Fruit fly (Drosophila melanogaster): ENCODE data around the gene CG2617.

Gene CG2617

DNA sequence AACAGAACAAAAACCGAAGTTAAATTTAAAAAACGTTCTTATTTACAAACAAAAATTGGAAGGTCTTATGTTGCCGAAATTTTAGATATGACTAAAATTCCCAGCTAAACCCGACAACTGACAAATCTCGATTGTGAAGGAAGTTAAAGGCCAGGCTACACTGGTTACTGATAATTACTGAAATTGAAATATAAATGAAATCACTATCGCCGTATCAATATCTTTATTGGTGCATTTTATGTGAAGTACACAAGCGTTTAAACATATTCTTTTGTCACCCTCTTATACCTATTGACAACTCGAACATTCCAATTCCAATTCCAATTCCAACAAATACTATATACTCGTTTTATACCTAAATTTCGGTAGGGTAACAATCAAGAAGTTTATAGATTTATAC lies 39.0 kb upstream of the CG2617 start, which contains the start of gene CG17470:
Gene CG17470, minus strand, starts transcription at position 101 of the 400 bp plus-strand sequence.
- TF ChIP-seq brk (GFP tag; optimal IDR thresholded peaks at IDR 0.05) (no peak), usp (GFP tag; optimal IDR thresholded peaks at IDR 0.05) (no peak)

DNA sequence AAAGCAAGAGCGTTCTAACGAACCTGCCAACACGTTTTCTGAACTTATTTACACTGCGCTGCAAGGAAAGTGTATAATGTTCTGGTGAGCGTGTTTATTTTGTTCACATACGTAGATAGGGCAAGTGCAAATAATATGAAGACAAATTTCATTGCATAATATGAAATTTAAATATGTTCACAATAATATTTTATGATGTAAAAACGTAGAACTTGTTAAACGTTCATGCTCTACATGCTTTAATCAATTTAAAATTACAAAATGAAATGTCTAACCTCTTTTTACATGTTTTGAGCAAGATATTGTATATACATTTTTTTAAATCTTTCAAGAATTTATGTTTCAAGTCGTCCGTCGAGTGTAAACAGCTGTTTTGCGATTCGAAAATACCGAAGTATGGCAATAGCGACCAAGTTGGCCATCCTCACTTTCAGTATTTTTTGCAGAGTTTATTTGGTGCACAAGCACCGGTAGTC lies 36.7 kb upstream of the CG2617 start, which contains the start of the genes phr6-4 and CG2608:
Gene phr6-4, minus strand, starts transcription at position 398 of the 476 bp plus-strand sequence.
Gene CG2608, plus strand, starts transcription at position 429 of the 476 bp plus-strand sequence.
- TF ChIP-seq Hr83 (GFP tag; optimal IDR thresholded peaks at IDR 0.05; ENCODE audit: poor library complexity, severe bottlenecking) = peak; percentile 56
- TF ChIP-seq Sp1 (GFP tag; optimal IDR thresholded peaks at IDR 0.05) = peak; percentile 94
- no peak for TF ChIP-seq Rel (GFP tag; optimal IDR thresholded peaks at IDR 0.05)
- TF ChIP-seq Rel (tag; optimal IDR thresholded peaks at IDR 0.05) = peak; percentile 68
- TF ChIP-seq ey (GFP tag; optimal IDR thresholded peaks at IDR 0.05) = peak; percentile 88
- TF ChIP-seq woc (GFP tag; optimal IDR thresholded peaks at IDR 0.05) = peak; percentile 80
- TF ChIP-seq Vsx2 (GFP tag; optimal IDR thresholded peaks at IDR 0.05; ENCODE audit: partially characterized antibody) = no peak
- peak; percentile 60 for TF ChIP-seq dsf (GFP tag; optimal IDR thresholded peaks at IDR 0.05; ENCODE audit: borderline replicate concordance)
- peak; percentile 15 for TF ChIP-seq Myc (optimal IDR thresholded peaks at IDR 0.05)
- TF ChIP-seq GATAd (GFP tag; optimal IDR thresholded peaks at IDR 0.05) = peak; percentile 53
- peak; percentile 87 for TF ChIP-seq CG9705 (GFP tag; optimal IDR thresholded peaks at IDR 0.05)
- peak in 1 of 2 experiments; percentile 95 for TF ChIP-seq foxo (GFP tag; optimal IDR thresholded peaks at IDR 0.05)
- peak; percentile 82 for TF ChIP-seq Hnf4 (GFP tag; optimal IDR thresholded peaks at IDR 0.05)
- peak; percentile 91 for TF ChIP-seq h (GFP tag; optimal IDR thresholded peaks at IDR 0.05)
- peak; percentile 85 for TF ChIP-seq psq (GFP tag; optimal IDR thresholded peaks at IDR 0.05)
- peak; percentile 80 for TF ChIP-seq Jra (GFP tag; optimal IDR thresholded peaks at IDR 0.05)
- TF ChIP-seq sv (GFP tag; optimal IDR thresholded peaks at IDR 0.05) = peak; percentile 84
- no peak for TF ChIP-seq pan (optimal IDR thresholded peaks at IDR 0.05)
- TF ChIP-seq jim (GFP tag; optimal IDR thresholded peaks at IDR 0.05) = no peak
- TF ChIP-seq OdsH (GFP tag; optimal IDR thresholded peaks at IDR 0.05) = peak; percentile 91
- TF ChIP-seq fru (GFP tag; optimal IDR thresholded peaks at IDR 0.05) = peak; percentile 91
- TF ChIP-seq Mio (GFP tag; optimal IDR thresholded peaks at IDR 0.05) = peak; percentile 59
- TF ChIP-seq sage (GFP tag; optimal IDR thresholded peaks at IDR 0.05) = no peak
- no peak for TF ChIP-seq N (GFP tag; optimal IDR thresholded peaks at IDR 0.05)
- TF ChIP-seq tai (GFP tag; optimal IDR thresholded peaks at IDR 0.05) = no peak
- TF ChIP-seq brk (GFP tag; optimal IDR thresholded peaks at IDR 0.05) = peak; percentile 92
- peak; percentile 58 for TF ChIP-seq CG32264 (GFP tag; optimal IDR thresholded peaks at IDR 0.05)
- no peak for TF ChIP-seq Dfd (GFP tag; optimal IDR thresholded peaks at IDR 0.05)
- TF ChIP-seq HLH106 (tag; optimal IDR thresholded peaks at IDR 0.05) = peak; percentile 95
- TF ChIP-seq br (GFP tag; optimal IDR thresholded peaks at IDR 0.05) = peak; percentile 87
- TF ChIP-seq rgr (GFP tag; optimal IDR thresholded peaks at IDR 0.05) = peak; percentile 93
- TF ChIP-seq Hr78 (GFP tag; optimal IDR thresholded peaks at IDR 0.05) = no peak
- TF ChIP-seq dl (GFP tag; optimal IDR thresholded peaks at IDR 0.05; ENCODE audit: insufficient read depth in 1 of 2, partially characterized antibody in 2 of 2) = no peak
- no peak for TF ChIP-seq Abd-B (GFP tag; optimal IDR thresholded peaks at IDR 0.05)

DNA sequence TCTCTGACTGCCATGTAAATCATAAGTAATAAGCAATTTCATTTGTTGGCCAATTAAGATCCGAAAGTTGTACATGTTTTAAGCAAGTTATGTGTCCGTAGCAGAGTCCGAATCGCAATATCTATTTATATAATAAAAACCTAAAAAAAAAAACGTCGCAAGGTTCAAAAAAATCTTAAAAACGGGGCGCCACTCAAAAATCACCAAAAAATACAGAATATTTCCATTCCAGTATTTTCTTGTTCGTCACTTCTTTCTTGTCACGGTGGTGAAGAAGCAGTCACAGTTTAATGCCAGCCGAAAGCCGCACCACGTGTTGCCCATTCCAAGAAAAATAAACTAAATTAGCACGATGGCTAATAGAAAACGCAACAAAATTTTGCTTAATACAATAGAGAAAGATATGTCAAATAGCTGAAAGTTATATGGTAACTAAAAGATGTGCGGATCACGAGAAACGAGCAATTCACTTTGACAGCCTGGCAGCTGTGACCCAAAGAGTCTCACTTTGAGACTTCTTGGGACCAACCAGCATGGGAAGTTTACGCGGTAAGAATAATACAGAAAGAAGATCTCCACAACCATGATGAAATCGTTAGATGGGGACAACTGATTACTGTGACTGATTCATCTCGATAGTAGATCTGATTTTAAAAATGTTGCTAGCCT lies 34.8 kb upstream of the CG2617 start:
- TF ChIP-seq OdsH (GFP tag; optimal IDR thresholded peaks at IDR 0.05) (no peak), psq (GFP tag; optimal IDR thresholded peaks at IDR 0.05) (no peak), h (GFP tag; optimal IDR thresholded peaks at IDR 0.05) (peak; percentile 11), dmrt93B (GFP tag; optimal IDR thresholded peaks at IDR 0.05) (no peak), usp (GFP tag; optimal IDR thresholded peaks at IDR 0.05) (no peak), CG32264 (GFP tag; optimal IDR thresholded peaks at IDR 0.05) (peak; percentile 6), dl (GFP tag; optimal IDR thresholded peaks at IDR 0.05; ENCODE audit: insufficient read depth in 1 of 2, partially characterized antibody in 2 of 2) (no peak), rgr (GFP tag; optimal IDR thresholded peaks at IDR 0.05) (peak; percentile 23), CrebA (GFP tag; optimal IDR thresholded peaks at IDR 0.05; ENCODE audit: borderline replicate concordance) (no peak), sage (GFP tag; optimal IDR thresholded peaks at IDR 0.05) (no peak), woc (GFP tag; optimal IDR thresholded peaks at IDR 0.05) (no peak), Jra (GFP tag; optimal IDR thresholded peaks at IDR 0.05) (no peak), Rel (GFP tag; optimal IDR thresholded peaks at IDR 0.05) (no peak), Rel (tag; optimal IDR thresholded peaks at IDR 0.05) (peak; percentile 89), Hr83 (GFP tag; optimal IDR thresholded peaks at IDR 0.05; ENCODE audit: poor library complexity, severe bottlenecking) (no peak), sv (GFP tag; optimal IDR thresholded peaks at IDR 0.05) (no peak)
